Worm (Caenorhabditis elegans) whole organism, L1 larva: ENCODE results near the gene glr-8.

Experiments
- ets-5 ChIP-seq: fragments of 200-800 bp; sonication (Bioruptor generic); IDR thresholded peaks from 2 replicates; pipeline ENCODE4 v1.3.6; 2022; ENCODE audit warnings: missing genetic modification characterization, missing compliant biosample characterization
- lsy-2 ChIP-seq, 2 experiments: fragments of 150-350 bp; optimal IDR thresholded peaks; 2 replicates each; lab custom pipeline; 2014; ENCODE audit warnings: missing biosample characterization in 2 of 2, missing genetic modification characterization in 2 of 2
- nhr-71 ChIP-seq: sonication (generic microtip); optimal IDR thresholded peaks from 2 replicates; lab custom pipeline; 2016; ENCODE audit warnings: mild to moderate bottlenecking, missing genetic modification characterization, moderate library complexity, missing compliant biosample characterization
- nhr-77 ChIP-seq: fragments of 150-350 bp; optimal IDR thresholded peaks from 2 replicates; lab custom pipeline; 2014; ENCODE audit warnings: missing biosample characterization, missing genetic modification characterization
- pqm-1 ChIP-seq: sonication (generic microtip); optimal IDR thresholded peaks from 3 replicates; lab custom pipeline; 2017; ENCODE audit warnings: missing biosample characterization, missing genetic modification characterization

ce11 chrX:6552806-6553337 is 47.1 kb downstream of the glr-8 start, which contains the start of gene svh-2:
- no peak for TF ChIP-seq nhr-77 (tag; lab: Kevin White, UChicago)
- no peak for TF ChIP-seq ets-5
- TF ChIP-seq nhr-71 (tag; lab: Kevin White, UChicago) = peak; percentile 2
- TF ChIP-seq lsy-2 (tag; optimal IDR thresholded peaks at IDR 0.05; lab: Kevin White, UChicago) = peak in 1 of 2 experiments; percentile 0
- no peak for TF ChIP-seq pqm-1 (tag; lab: Kevin White, UChicago)
